Fruit fly (Drosophila melanogaster): ENCODE data around the gene Gr22d.

DNA sequence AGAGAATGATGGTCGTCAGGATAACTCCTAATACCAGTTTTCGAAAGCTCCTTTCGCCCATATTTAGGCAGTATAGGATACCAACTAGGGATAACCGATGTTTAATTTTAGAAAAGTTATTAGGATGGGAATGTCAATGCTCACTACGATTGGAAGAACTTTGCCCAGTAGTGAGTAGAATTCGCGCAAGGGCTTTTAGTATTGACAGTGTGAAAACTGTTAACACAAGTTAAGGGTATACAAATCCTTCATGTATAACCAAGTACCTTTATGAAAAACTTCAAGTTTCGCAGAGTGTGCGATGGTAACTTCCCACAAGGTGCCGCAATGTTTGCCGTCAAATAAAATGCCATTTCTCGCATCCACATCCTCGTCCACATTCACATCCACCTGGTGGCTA, 33.1 kb upstream of the Gr22d start, which contains the start of gene CG31933:
- TF ChIP-seq CG16813 (GFP tag; IDR thresholded peaks at IDR 0.05; ENCODE audit: partially characterized antibody) (no peak), bab2 (GFP tag; optimal IDR thresholded peaks at IDR 0.05) (no peak)

Measured in whole organism, embryonic.